Worm (Caenorhabditis elegans) whole organism, early embryonic: ENCODE measurements around the gene C07A9.9.

Source experiments
- B0310.2 ChIP-seq: sonication (generic microtip); optimal IDR thresholded peaks from 2 replicates; lab custom pipeline; 2016; ENCODE audit warnings: mild to moderate bottlenecking, missing genetic modification characterization, missing compliant biosample characterization
- F13C5.2 ChIP-seq: sonication (generic microtip); optimal IDR thresholded peaks from 2 replicates; lab custom pipeline; 2017; ENCODE audit warnings: mild to moderate bottlenecking, missing genetic modification characterization, inconsistent platforms, missing compliant biosample characterization
- aly-1 ChIP-seq: sonication (generic microtip); optimal IDR thresholded peaks from 2 replicates; lab custom pipeline; 2016; ENCODE audit warnings: missing genetic modification characterization, missing compliant biosample characterization
- ama-1 ChIP-seq: fragments of 150-350 bp; optimal IDR thresholded peaks from 2 replicates; lab custom pipeline; 2014
- ceh-36 ChIP-seq: sonication (generic microtip); optimal IDR thresholded peaks from 2 replicates; lab custom pipeline; 2016; ENCODE audit warnings: missing genetic modification characterization, inconsistent platforms, missing compliant biosample characterization
- ets-7 ChIP-seq: sonication (generic microtip); optimal IDR thresholded peaks from 2 replicates; lab custom pipeline; 2016; ENCODE audit warnings: missing genotype, missing genetic modification characterization, missing compliant biosample characterization
- flt-1 ChIP-seq: fragments of 200-800 bp; sonication (Bioruptor generic); IDR thresholded peaks from 2 replicates; pipeline ENCODE4 v1.3.6; 2022; ENCODE audit warnings: missing genetic modification characterization, missing compliant biosample characterization
- hnd-1 ChIP-seq: sonication (generic microtip); optimal IDR thresholded peaks from 2 replicates; lab custom pipeline; 2016; ENCODE audit warnings: missing genetic modification characterization, missing compliant biosample characterization
- pes-1 ChIP-seq: fragments of 200-800 bp; sonication (Bioruptor generic); IDR thresholded peaks from 2 replicates; pipeline ENCODE4 v1.3.6; 2022; ENCODE audit warnings: missing genetic modification reagents, missing genetic modification characterization, missing compliant biosample characterization
- scrt-1 ChIP-seq: fragments of 200-800 bp; sonication (Bioruptor generic); IDR thresholded peaks from 2 replicates; pipeline ENCODE4 v1.3.6; 2022; ENCODE audit warnings: missing genetic modification characterization, missing compliant biosample characterization
- tbx-11 ChIP-seq: fragments of 200-800 bp; sonication (Bioruptor generic); IDR thresholded peaks from 2 replicates; pipeline ENCODE4 v1.3.6; 2022; ENCODE audit warnings: missing genetic modification characterization, missing compliant biosample characterization
- tra-4 ChIP-seq: sonication (generic microtip); optimal IDR thresholded peaks from 2 replicates; lab custom pipeline; 2017; ENCODE audit warnings: missing genetic modification characterization, missing compliant biosample characterization

- TF ChIP-seq tra-4 (tag; lab: Kevin White, UChicago) (no peak), F13C5.2 (no peak), flt-1 (GFP tag; lab: Robert Waterston, UW) (no peak), ama-1 (no peak), B0310.2 (tag; lab: Kevin White, UChicago) (no peak), ceh-36 (tag; lab: Kevin White, UChicago) (no peak), aly-1 (tag; lab: Kevin White, UChicago) (no peak), hnd-1 (tag; lab: Kevin White, UChicago) (no peak), scrt-1 (GFP tag; lab: Robert Waterston, UW) (no peak), tbx-11 (GFP tag; lab: Robert Waterston, UW) (no peak), ets-7 (tag; lab: Kevin White, UChicago) (no peak), pes-1 (no peak)
Observed at ce11 chrIII:9669546-9669945, 2.1 kb upstream of the C07A9.9 start.
